Fruit fly (Drosophila melanogaster) whole organism, adult: Measurements from ENCODE around the gene CG31493.

Source experiments
- CG11617 ChIP-seq: fragments of 200-800 bp; sonication (Bioruptor generic); optimal IDR thresholded peaks from 2 replicates; lab custom pipeline; 2017; ENCODE audit warnings: mild to moderate bottlenecking, missing biosample characterization, missing genetic modification reagents, missing genetic modification characterization
- CG12768 ChIP-seq: fragments of 200-800 bp; sonication (Bioruptor generic); optimal IDR thresholded peaks from 2 replicates; lab custom pipeline; 2017; ENCODE audit warnings: missing biosample characterization, missing genetic modification characterization, mild to moderate bottlenecking, moderate library complexity, missing genetic modification reagents
- CG14711 ChIP-seq: fragments of 200-800 bp; sonication (Bioruptor generic); optimal IDR thresholded peaks from 2 replicates; lab custom pipeline; 2018; ENCODE audit warnings: missing biosample characterization, mild to moderate bottlenecking, missing genetic modification characterization, moderate library complexity
- CG1620 ChIP-seq: fragments of 200-800 bp; sonication (Bioruptor generic); optimal IDR thresholded peaks from 2 replicates; lab custom pipeline; 2016; ENCODE audit warnings: missing biosample characterization, missing genetic modification characterization
- CG33017 ChIP-seq: fragments of 200-800 bp; sonication (Bioruptor generic); optimal IDR thresholded peaks from 2 replicates; lab custom pipeline; 2018; ENCODE audit warnings: missing biosample characterization, mild to moderate bottlenecking, missing genetic modification characterization, moderate library complexity
- CG5204 ChIP-seq: fragments of 200-800 bp; sonication (Bioruptor generic); optimal IDR thresholded peaks from 2 replicates; lab custom pipeline; 2016; ENCODE audit warnings: missing biosample characterization, missing genetic modification characterization
- CG7045 ChIP-seq: fragments of 200-800 bp; sonication (Bioruptor generic); optimal IDR thresholded peaks from 2 replicates; lab custom pipeline; 2017; ENCODE audit warnings: missing biosample characterization, mild to moderate bottlenecking, missing genetic modification characterization
- CG7101 ChIP-seq: fragments of 200-800 bp; sonication (Bioruptor generic); optimal IDR thresholded peaks from 2 replicates; lab custom pipeline; 2018; ENCODE audit warnings: missing biosample characterization, mild to moderate bottlenecking, missing genetic modification characterization, moderate library complexity
- Clk ChIP-seq: fragments of 200-800 bp; sonication (Bioruptor generic); optimal IDR thresholded peaks from 2 replicates; lab custom pipeline; 2017; ENCODE audit warnings: missing biosample characterization, missing genetic modification characterization
- Crg-1 ChIP-seq: fragments of 200-800 bp; sonication (Bioruptor generic); optimal IDR thresholded peaks from 2 replicates; lab custom pipeline; 2016; ENCODE audit warnings: missing biosample characterization, missing genetic modification characterization
- Hr96 ChIP-seq: fragments of 200-800 bp; sonication (Bioruptor generic); optimal IDR thresholded peaks from 2 replicates; lab custom pipeline; 2016; ENCODE audit warnings: missing biosample characterization, missing genetic modification characterization
- Mnt ChIP-seq: fragments of 200-800 bp; sonication (Bioruptor generic); optimal IDR thresholded peaks from 2 replicates; lab custom pipeline; 2016; ENCODE audit warnings: missing biosample characterization, mild to moderate bottlenecking, missing genetic modification characterization
- bab1 ChIP-seq: fragments of 200-800 bp; sonication (Bioruptor generic); optimal IDR thresholded peaks from 3 replicates; lab custom pipeline; 2019; ENCODE audit warnings: missing biosample characterization, mild to moderate bottlenecking, missing genetic modification characterization, moderate library complexity
- cic ChIP-seq: fragments of 200-800 bp; sonication (Bioruptor generic); optimal IDR thresholded peaks from 2 replicates; lab custom pipeline; 2017; ENCODE audit warnings: missing biosample characterization, mild to moderate bottlenecking, missing genetic modification characterization, moderate library complexity
- cnc ChIP-seq, 2 experiments: fragments of >200 bp; optimal IDR thresholded peaks; 2 replicates each; lab custom pipeline; 2017
- kay ChIP-seq: fragments of 200-800 bp; sonication (Bioruptor generic); peaks from one replicate; lab custom pipeline; 2016; ENCODE audit warnings: missing biosample characterization, missing genetic modification characterization, borderline replicate concordance
- ovo ChIP-seq: fragments of 200-800 bp; sonication (Bioruptor generic); optimal IDR thresholded peaks from 2 replicates; lab custom pipeline; 2016; ENCODE audit warnings: missing biosample characterization, missing genetic modification characterization
- pad ChIP-seq: fragments of 200-800 bp; sonication (Bioruptor generic); optimal IDR thresholded peaks from 3 replicates; lab custom pipeline; 2017; ENCODE audit warnings: missing biosample characterization, missing genetic modification characterization, mild to moderate bottlenecking, moderate library complexity, missing genetic modification reagents
- tj ChIP-seq: fragments of 200-800 bp; sonication (Bioruptor generic); optimal IDR thresholded peaks from 3 replicates; lab custom pipeline; 2017; ENCODE audit warnings: missing biosample characterization, mild to moderate bottlenecking, missing genetic modification characterization, moderate library complexity
- toe ChIP-seq: fragments of 200-800 bp; sonication (Bioruptor generic); optimal IDR thresholded peaks from 2 replicates; lab custom pipeline; 2016; ENCODE audit warnings: missing biosample characterization, missing genetic modification characterization

Gene CG31493

DNA sequence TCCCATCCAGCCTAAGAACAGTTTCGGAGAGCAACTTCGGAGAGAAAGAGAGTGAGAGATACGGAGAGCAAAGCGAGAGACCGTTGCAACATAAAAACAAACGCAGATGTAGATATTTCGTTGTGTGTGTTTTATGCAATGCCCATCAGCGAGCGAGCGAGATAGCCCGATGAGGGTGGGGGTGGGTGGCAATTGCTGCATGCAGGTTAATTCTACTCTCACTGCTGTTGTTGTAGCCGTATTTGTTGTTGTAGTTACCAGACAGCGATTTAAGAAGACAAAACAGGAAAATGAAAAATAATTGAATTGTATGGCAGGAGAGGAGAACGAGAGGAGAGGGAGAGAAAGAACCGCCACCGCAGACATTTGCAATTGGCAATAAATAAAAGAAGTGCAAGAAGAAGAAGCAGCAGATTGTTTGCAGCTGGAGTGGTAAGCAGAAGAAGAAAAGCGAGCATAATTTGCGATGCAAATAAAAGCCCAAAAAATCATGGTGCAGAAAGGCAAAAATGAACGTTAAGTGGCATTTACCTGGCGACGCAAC, 21.5 kb upstream of the CG31493 start:
- TF ChIP-seq CG1620 (GFP tag; lab: Kevin White, UChicago) (no peak), CG11617 (GFP tag; lab: Kevin White, UChicago) (no peak), cnc (optimal IDR thresholded peaks at IDR 0.05; lab: Kevin White, UChicago) (no peak), kay (GFP tag; lab: Kevin White, UChicago) (no peak), Hr96 (GFP tag; lab: Kevin White, UChicago) (no peak), toe (GFP tag; lab: Kevin White, UChicago) (no peak), bab1 (GFP tag; lab: Kevin White, UChicago) (no peak), CG7101 (no peak), CG33017 (no peak), CG14711 (tag; lab: Kevin White, UChicago) (no peak), tj (GFP tag; lab: Kevin White, UChicago) (no peak), pad (no peak), ovo (GFP tag; lab: Kevin White, UChicago) (no peak), CG12768 (GFP tag; lab: Kevin White, UChicago) (no peak), cic (no peak), Clk (no peak)

DNA sequence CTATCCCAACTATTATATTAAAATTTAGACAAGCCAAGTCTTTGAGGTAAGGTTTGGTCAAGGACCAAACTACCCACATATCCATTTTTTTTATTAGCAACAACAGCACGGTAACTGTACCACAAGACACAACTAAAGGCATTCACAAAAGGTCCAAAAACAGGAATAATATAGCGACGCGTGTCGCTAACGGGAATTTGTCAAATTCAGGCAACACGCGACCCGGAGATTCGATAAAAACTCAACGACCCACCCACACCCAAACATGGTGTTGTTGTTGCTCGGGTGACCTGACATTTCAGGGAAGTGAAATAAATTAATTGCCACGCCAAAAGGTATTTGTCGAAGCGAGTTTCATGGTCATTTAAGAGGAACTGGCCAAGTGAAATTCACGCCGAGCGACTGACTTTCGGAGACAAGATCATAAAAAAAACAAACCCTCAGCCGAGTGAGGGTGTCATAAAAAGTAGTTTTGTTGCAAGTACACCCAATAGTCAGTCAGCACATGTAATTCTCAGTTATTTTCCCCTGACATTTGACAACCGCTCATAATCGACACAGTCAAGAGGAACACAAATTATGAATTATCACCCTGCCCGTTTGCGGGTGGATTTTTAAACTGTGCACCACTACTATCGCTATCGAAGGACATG, 20.0 kb upstream of the CG31493 start:
- TF ChIP-seq Crg-1 = no peak
- no peak for TF ChIP-seq CG14711 (tag; lab: Kevin White, UChicago)
- TF ChIP-seq CG11617 (GFP tag; lab: Kevin White, UChicago) = no peak
- no peak for TF ChIP-seq cic
- TF ChIP-seq Clk = no peak
- no peak for TF ChIP-seq CG33017
- no peak for TF ChIP-seq Mnt
- TF ChIP-seq CG12768 (GFP tag; lab: Kevin White, UChicago) = no peak
- no peak for TF ChIP-seq Hr96 (GFP tag; lab: Kevin White, UChicago)
- no peak for TF ChIP-seq bab1 (GFP tag; lab: Kevin White, UChicago)
- no peak for TF ChIP-seq CG1620 (GFP tag; lab: Kevin White, UChicago)
- TF ChIP-seq tj (GFP tag; lab: Kevin White, UChicago) = no peak
- TF ChIP-seq CG5204 (GFP tag; lab: Kevin White, UChicago) = no peak
- no peak for TF ChIP-seq cnc (optimal IDR thresholded peaks at IDR 0.05; lab: Kevin White, UChicago)
- no peak for TF ChIP-seq pad
- TF ChIP-seq CG7101 = no peak
- no peak for TF ChIP-seq CG7045 (GFP tag; lab: Kevin White, UChicago)
- TF ChIP-seq toe (GFP tag; lab: Kevin White, UChicago) = no peak
- TF ChIP-seq kay (GFP tag; lab: Kevin White, UChicago) = no peak
- no peak for TF ChIP-seq ovo (GFP tag; lab: Kevin White, UChicago)

DNA sequence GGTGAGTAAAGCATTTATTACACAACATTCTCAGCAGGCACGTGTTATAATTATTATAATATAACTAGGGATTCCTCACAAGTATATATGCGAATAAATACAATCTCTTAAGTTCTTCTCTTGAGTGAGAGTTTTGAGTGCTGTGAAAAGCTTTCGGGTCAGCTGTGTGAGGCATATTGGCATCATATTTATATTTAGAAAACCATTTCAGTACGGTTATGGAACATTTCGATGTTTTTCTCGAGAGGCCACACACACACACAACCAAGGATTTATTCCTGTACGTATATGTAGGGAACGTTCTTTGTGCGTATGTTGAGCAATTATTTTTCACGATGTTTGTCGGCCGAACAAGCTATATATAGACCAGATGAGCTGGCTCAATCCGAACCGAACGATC, 18.4 kb upstream of the CG31493 start:
- TF ChIP-seq toe (GFP tag; lab: Kevin White, UChicago) (no peak), cic (no peak), tj (GFP tag; lab: Kevin White, UChicago) (no peak)

DNA sequence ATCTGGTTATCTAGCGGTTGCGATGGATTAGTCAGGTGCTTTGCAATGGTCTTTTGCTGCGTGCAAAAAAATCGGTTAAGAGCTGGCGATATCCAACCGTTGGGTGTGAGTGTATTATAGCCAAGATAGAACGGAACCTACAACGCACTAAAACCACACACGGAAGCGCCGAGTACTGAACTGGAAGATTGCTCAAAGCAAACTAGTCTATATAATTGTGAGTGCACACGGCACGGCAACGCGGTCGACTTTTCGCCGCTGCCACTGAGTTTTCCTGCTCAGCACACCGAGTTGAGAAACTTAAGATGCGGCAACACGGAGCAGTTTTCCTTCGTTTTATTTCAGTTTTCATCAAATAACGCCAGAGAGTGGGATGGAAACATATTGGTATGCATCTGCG, 14.8 kb upstream of the CG31493 start:
- TF ChIP-seq ovo (GFP tag; lab: Kevin White, UChicago) (no peak), kay (GFP tag; lab: Kevin White, UChicago) (no peak), CG7101 (no peak), Hr96 (GFP tag; lab: Kevin White, UChicago) (no peak), pad (no peak), CG11617 (GFP tag; lab: Kevin White, UChicago) (no peak), tj (GFP tag; lab: Kevin White, UChicago) (no peak), CG7045 (GFP tag; lab: Kevin White, UChicago) (no peak), CG12768 (GFP tag; lab: Kevin White, UChicago) (no peak), toe (GFP tag; lab: Kevin White, UChicago) (no peak), CG5204 (GFP tag; lab: Kevin White, UChicago) (no peak), cic (no peak), bab1 (GFP tag; lab: Kevin White, UChicago) (no peak), Mnt (no peak), CG33017 (no peak), CG1620 (GFP tag; lab: Kevin White, UChicago) (no peak), Crg-1 (no peak), Clk (no peak), cnc (optimal IDR thresholded peaks at IDR 0.05; lab: Kevin White, UChicago) (no peak)

DNA sequence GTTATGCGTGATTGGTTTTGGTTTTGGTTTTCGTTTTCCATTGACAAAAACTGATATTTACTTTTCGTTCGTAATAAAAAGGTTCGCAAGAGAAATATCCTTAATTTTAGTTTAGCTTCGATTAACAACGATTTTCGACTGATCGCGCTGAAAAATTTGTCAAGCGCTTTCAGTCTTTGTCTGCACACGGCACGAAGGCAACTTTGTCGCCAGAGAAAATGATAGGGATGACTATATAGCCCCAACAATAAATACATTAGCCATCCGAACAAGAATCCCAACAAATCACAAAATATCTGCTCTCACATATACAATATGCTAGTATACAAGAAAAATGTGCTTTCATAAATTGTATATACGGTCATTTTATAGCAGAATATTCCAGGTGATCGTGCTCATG, 13.8 kb upstream of the CG31493 start, which contains the start of gene Mlp84B:
Mlp84B (minus strand) TSS at position 143 of the 400 bp plus-strand sequence.
- TF ChIP-seq CG12768 (GFP tag; lab: Kevin White, UChicago) (no peak), Mnt (no peak), toe (GFP tag; lab: Kevin White, UChicago) (no peak)

DNA sequence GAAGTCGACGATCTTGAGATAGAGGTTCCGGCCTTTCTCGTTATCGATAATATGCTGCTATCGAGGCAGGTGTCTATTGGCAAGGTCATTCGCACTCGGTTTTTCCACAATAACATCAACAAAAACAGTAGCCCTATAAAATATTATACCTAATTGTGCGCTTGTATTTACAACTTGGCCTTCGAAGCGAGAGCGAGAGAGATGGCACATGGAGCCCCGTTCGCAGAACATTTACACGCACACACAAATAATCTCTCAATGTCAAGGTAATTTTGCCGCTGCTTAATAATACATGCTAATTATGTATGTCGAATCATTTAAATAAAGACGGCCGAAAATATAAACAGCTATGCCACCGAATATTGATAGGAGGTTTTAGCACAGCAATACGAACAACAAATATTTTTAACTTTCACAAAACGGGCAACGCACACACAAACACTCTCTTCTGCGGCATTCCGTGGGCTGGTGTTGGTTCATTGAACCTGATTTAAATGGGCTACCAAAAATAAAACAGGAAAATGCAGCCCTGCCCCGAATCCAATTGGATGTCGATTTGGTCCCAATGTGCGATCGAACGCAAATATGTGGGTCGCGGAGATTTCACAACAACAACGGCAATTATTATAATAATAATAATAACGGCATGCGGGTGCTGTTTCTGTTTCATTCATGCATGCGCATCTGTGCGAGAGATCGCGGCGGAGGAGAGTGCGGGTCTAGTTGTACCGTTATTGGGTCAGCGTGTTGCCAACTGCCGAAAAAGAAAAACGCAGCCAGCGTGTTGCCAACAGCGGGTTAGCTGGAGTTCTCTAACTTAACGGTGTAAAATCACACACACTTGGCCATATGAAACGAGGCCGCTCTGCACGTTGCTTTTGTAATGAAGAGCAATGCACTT, 8.9 kb upstream of the CG31493 start:
- TF ChIP-seq CG11617 (GFP tag; lab: Kevin White, UChicago) = no peak
- TF ChIP-seq toe (GFP tag; lab: Kevin White, UChicago) = no peak
- no peak for TF ChIP-seq CG12768 (GFP tag; lab: Kevin White, UChicago)
- TF ChIP-seq CG1620 (GFP tag; lab: Kevin White, UChicago) = no peak
- peak; percentile 99 for TF ChIP-seq pad
- TF ChIP-seq CG5204 (GFP tag; lab: Kevin White, UChicago) = no peak
- TF ChIP-seq CG7101 = no peak
- TF ChIP-seq cnc (optimal IDR thresholded peaks at IDR 0.05; lab: Kevin White, UChicago) = no peak
- TF ChIP-seq CG33017 = no peak
- TF ChIP-seq bab1 (GFP tag; lab: Kevin White, UChicago) = no peak
- TF ChIP-seq kay (GFP tag; lab: Kevin White, UChicago) = no peak
- peak; percentile 96 for TF ChIP-seq ovo (GFP tag; lab: Kevin White, UChicago)
- no peak for TF ChIP-seq CG14711 (tag; lab: Kevin White, UChicago)
- TF ChIP-seq CG7045 (GFP tag; lab: Kevin White, UChicago) = no peak
- no peak for TF ChIP-seq Hr96 (GFP tag; lab: Kevin White, UChicago)
- TF ChIP-seq Mnt = no peak
- no peak for TF ChIP-seq Clk
- no peak for TF ChIP-seq cic
- peak; percentile 4 for TF ChIP-seq tj (GFP tag; lab: Kevin White, UChicago)
- TF ChIP-seq Crg-1 = no peak
